Worm (Caenorhabditis elegans) whole organism, young adult: Measurements from ENCODE around the gene sdz-8.
A peak's percentile ranks its signal among the peaks of the same experiment; 100 is the strongest.

ENCODE experiments used
- B0261.1 ChIP-seq: sonication (generic microtip); optimal IDR thresholded peaks from 2 replicates; lab custom pipeline; 2016; ENCODE audit warnings: mild to moderate bottlenecking, missing genetic modification characterization, moderate library complexity, missing compliant biosample characterization
- B0336.3 ChIP-seq: fragments of 200-800 bp; sonication (Bioruptor generic); IDR thresholded peaks from 2 replicates; pipeline ENCODE4 v1.3.6; 2022; ENCODE audit warnings: missing genetic modification characterization, missing compliant biosample characterization
- C06A6.2 ChIP-seq: fragments of 200-800 bp; sonication (Bioruptor generic); conservative IDR thresholded peaks from 2 replicates; pipeline ENCODE4 v1.3.6; 2022; ENCODE audit warnings: missing genetic modification characterization, missing compliant biosample characterization
- F23B12.7 ChIP-seq: sonication (generic microtip); optimal IDR thresholded peaks from 2 replicates; lab custom pipeline; 2017; ENCODE audit warnings: missing genetic modification characterization, mild to moderate bottlenecking, missing compliant biosample characterization, antibody characterized with exemption, moderate library complexity; ENCODE audit not compliant: insufficient read depth
- F33H1.4 ChIP-seq: fragments of 200-800 bp; sonication (Bioruptor generic); IDR thresholded peaks from 2 replicates; pipeline ENCODE4 v1.3.6; 2022; ENCODE audit warnings: missing genetic modification reagents, missing genetic modification characterization, missing compliant biosample characterization
- F37B4.10 ChIP-seq: fragments of 200-800 bp; sonication (Bioruptor generic); IDR thresholded peaks from 2 replicates; pipeline ENCODE4 v1.3.6; 2022; ENCODE audit warnings: missing genetic modification characterization, missing compliant biosample characterization
- F55B11.4 ChIP-seq: sonication (generic microtip); optimal IDR thresholded peaks from 2 replicates; lab custom pipeline; 2016; ENCODE audit warnings: missing compliant biosample characterization, missing genetic modification characterization, borderline replicate concordance; ENCODE audit not compliant: insufficient read depth
- F57A8.1 ChIP-seq: fragments of 200-800 bp; sonication (Bioruptor generic); optimal IDR thresholded peaks from 2 replicates; lab custom pipeline; 2018; ENCODE audit warnings: mild to moderate bottlenecking, missing genetic modification characterization, moderate library complexity, missing compliant biosample characterization
- F57C9.4 ChIP-seq: sonication (generic microtip); optimal IDR thresholded peaks from 2 replicates; lab custom pipeline; 2017; ENCODE audit warnings: mild to moderate bottlenecking, missing genetic modification characterization, missing compliant biosample characterization
- K12H6.12 ChIP-seq: fragments of 200-800 bp; sonication (Bioruptor generic); optimal IDR thresholded peaks from 2 replicates; lab custom pipeline; 2018; ENCODE audit warnings: mild to moderate bottlenecking, missing genetic modification characterization, missing compliant biosample characterization
- T26A5.8 ChIP-seq: sonication (generic microtip); optimal IDR thresholded peaks from 2 replicates; lab custom pipeline; 2016; ENCODE audit warnings: missing genetic modification characterization, missing compliant biosample characterization
- Y67H2A.10 ChIP-seq: fragments of 200-800 bp; sonication (Bioruptor generic); conservative IDR thresholded peaks from 2 replicates; pipeline ENCODE4 v1.3.6; 2022; ENCODE audit warnings: missing genetic modification reagents, missing genetic modification characterization, missing compliant biosample characterization
- Y95B8A.8 ChIP-seq: fragments of 200-800 bp; sonication (Bioruptor generic); IDR thresholded peaks from 2 replicates; pipeline ENCODE4 v1.3.6; 2022; ENCODE audit warnings: missing genetic modification reagents, missing genetic modification characterization, missing compliant biosample characterization
- ZK185.1 ChIP-seq: sonication (generic microtip); optimal IDR thresholded peaks from 2 replicates; lab custom pipeline; 2016; ENCODE audit warnings: mild to moderate bottlenecking, missing genetic modification characterization, missing compliant biosample characterization; ENCODE audit not compliant: poor library complexity, severe bottlenecking
- akir-1 ChIP-seq: fragments of 200-800 bp; sonication (Bioruptor generic); optimal IDR thresholded peaks from 2 replicates; lab custom pipeline; 2018; ENCODE audit warnings: mild to moderate bottlenecking, missing genetic modification characterization, moderate library complexity, missing compliant biosample characterization
- aptf-3 ChIP-seq: fragments of 200-800 bp; sonication (Bioruptor generic); IDR thresholded peaks from 2 replicates; pipeline ENCODE4 v1.3.6; 2022; ENCODE audit warnings: missing genetic modification characterization, missing compliant biosample characterization
- attf-5 ChIP-seq: fragments of 200-800 bp; sonication (Bioruptor generic); optimal IDR thresholded peaks from 2 replicates; lab custom pipeline; 2018; ENCODE audit warnings: mild to moderate bottlenecking, missing genetic modification characterization, missing compliant biosample characterization
- ccch-3 ChIP-seq: fragments of 200-800 bp; sonication (Bioruptor generic); optimal IDR thresholded peaks from 2 replicates; lab custom pipeline; 2018; ENCODE audit warnings: mild to moderate bottlenecking, missing genetic modification characterization, missing compliant biosample characterization
- cebp-1 ChIP-seq, 2 experiments: fragments of 200-800 bp in 1 of 2; sonication (Bioruptor generic) in 1 of 2; sonication (generic microtip) in 1 of 2; IDR thresholded peaks in 1 of 2; optimal IDR thresholded peaks in 1 of 2; 2 replicates each; pipeline versions ENCODE4 v1.3.6 to Lab custom; 2017 to 2022; ENCODE audit warnings: missing compliant biosample characterization in 2 of 2, missing genetic modification characterization in 2 of 2, mild to moderate bottlenecking in 1 of 2, missing genetic modification reagents in 1 of 2, moderate library complexity in 1 of 2
- ceh-27 ChIP-seq: fragments of 200-800 bp; sonication (Bioruptor generic); optimal IDR thresholded peaks from 2 replicates; lab custom pipeline; 2018; ENCODE audit warnings: mild to moderate bottlenecking, missing genetic modification characterization, moderate library complexity, missing compliant biosample characterization
- ceh-40 ChIP-seq: fragments of 200-800 bp; sonication (Bioruptor generic); IDR thresholded peaks from 2 replicates; pipeline ENCODE4 v1.3.6; 2022; ENCODE audit warnings: missing genetic modification characterization, missing compliant biosample characterization
- chd-7 ChIP-seq: sonication (generic microtip); optimal IDR thresholded peaks from 2 replicates; lab custom pipeline; 2016; ENCODE audit warnings: mild to moderate bottlenecking, missing genetic modification characterization, moderate library complexity, missing compliant biosample characterization
- dox-1 ChIP-seq: fragments of 200-800 bp; sonication (Bioruptor generic); IDR thresholded peaks from 2 replicates; pipeline ENCODE4 v1.3.6; 2022; ENCODE audit warnings: missing genetic modification reagents, missing genetic modification characterization, missing compliant biosample characterization
- egl-18 ChIP-seq: fragments of 200-800 bp; sonication (Bioruptor generic); IDR thresholded peaks from 2 replicates; pipeline ENCODE4 v1.3.6; 2022; ENCODE audit warnings: missing genetic modification reagents, missing genetic modification characterization, missing compliant biosample characterization
- ekl-4 ChIP-seq: fragments of 200-800 bp; sonication (Bioruptor generic); IDR thresholded peaks from 2 replicates; pipeline ENCODE4 v1.3.6; 2022; ENCODE audit warnings: missing genetic modification reagents, missing genetic modification characterization, missing compliant biosample characterization
- ets-4 ChIP-seq: fragments of 200-800 bp; sonication (Bioruptor generic); optimal IDR thresholded peaks from 2 replicates; lab custom pipeline; 2018; ENCODE audit warnings: mild to moderate bottlenecking, missing genetic modification characterization, missing compliant biosample characterization
- fkh-3 ChIP-seq: sonication (generic microtip); optimal IDR thresholded peaks from 2 replicates; lab custom pipeline; 2016; ENCODE audit warnings: mild to moderate bottlenecking, missing genetic modification characterization, missing compliant biosample characterization
- gei-17 ChIP-seq: fragments of 200-800 bp; sonication (Bioruptor generic); optimal IDR thresholded peaks from 2 replicates; lab custom pipeline; 2018; ENCODE audit warnings: mild to moderate bottlenecking, missing genetic modification characterization, missing compliant biosample characterization
- him-1 ChIP-seq: sonication (generic microtip); optimal IDR thresholded peaks from 2 replicates; lab custom pipeline; 2016; ENCODE audit warnings: missing genotype, missing genetic modification reagents, missing genetic modification characterization, missing compliant biosample characterization
- hmg-1.2 ChIP-seq: fragments of 200-800 bp; sonication (Bioruptor generic); IDR thresholded peaks from 2 replicates; pipeline ENCODE4 v1.3.6; 2022; ENCODE audit warnings: missing genetic modification reagents, missing genetic modification characterization, missing compliant biosample characterization
- hmg-20 ChIP-seq: fragments of 200-800 bp; sonication (Bioruptor generic); IDR thresholded peaks from 2 replicates; pipeline ENCODE4 v1.3.6; 2022; ENCODE audit warnings: missing genetic modification reagents, missing genetic modification characterization, missing compliant biosample characterization
- lin-26 ChIP-seq: fragments of 200-800 bp; sonication (Bioruptor generic); IDR thresholded peaks from 2 replicates; pipeline ENCODE4 v1.3.6; 2022; ENCODE audit warnings: missing genetic modification reagents, missing genetic modification characterization, missing compliant biosample characterization
- lin-35 ChIP-seq, 3 experiments: fragments of 150-350 bp in 2 of 3; sonication (generic microtip) in 1 of 3; optimal IDR thresholded peaks; 2 replicates each; lab custom pipeline; 2014 to 2018; ENCODE audit warnings: missing biosample characterization in 3 of 3, missing genetic modification characterization in 3 of 3, missing genetic modification reagents in 3 of 3
- lin-54 ChIP-seq: fragments of 200-800 bp; sonication (Bioruptor generic); optimal IDR thresholded peaks from 2 replicates; lab custom pipeline; 2018; ENCODE audit warnings: mild to moderate bottlenecking, missing genetic modification characterization, missing compliant biosample characterization
- madf-6 ChIP-seq: fragments of 200-800 bp; sonication (Bioruptor generic); IDR thresholded peaks from 2 replicates; pipeline ENCODE4 v1.3.6; 2022; ENCODE audit warnings: missing genetic modification reagents, missing genetic modification characterization, missing compliant biosample characterization
- madf-8 ChIP-seq: fragments of 200-800 bp; sonication (Bioruptor generic); conservative IDR thresholded peaks from 2 replicates; pipeline ENCODE4 v1.3.6; 2022; ENCODE audit warnings: missing genetic modification reagents, missing genetic modification characterization, missing compliant biosample characterization
- mel-28 ChIP-seq: sonication (generic microtip); optimal IDR thresholded peaks from 2 replicates; lab custom pipeline; 2016; ENCODE audit warnings: borderline replicate concordance, mild to moderate bottlenecking, missing genetic modification characterization, missing compliant biosample characterization
- nhr-179 ChIP-seq: sonication (generic microtip); optimal IDR thresholded peaks from 2 replicates; lab custom pipeline; 2016; ENCODE audit warnings: mild to moderate bottlenecking, missing genetic modification characterization, missing compliant biosample characterization
- nhr-80 ChIP-seq: sonication (generic microtip); optimal IDR thresholded peaks from 2 replicates; lab custom pipeline; 2016; ENCODE audit warnings: missing genetic modification characterization, missing compliant biosample characterization
- pha-4 ChIP-seq: fragments of 150-350 bp; sonication (generic microtip); optimal IDR thresholded peaks from 2 replicates; lab custom pipeline; 2014; ENCODE audit warnings: missing biosample characterization, missing genetic modification reagents, missing genetic modification characterization
- rcor-1 ChIP-seq: fragments of 200-800 bp; sonication (Bioruptor generic); IDR thresholded peaks from 2 replicates; pipeline ENCODE4 v1.3.6; 2022; ENCODE audit warnings: missing genetic modification reagents, missing genetic modification characterization, missing compliant biosample characterization
- repo-1 ChIP-seq: sonication (generic microtip); optimal IDR thresholded peaks from 2 replicates; lab custom pipeline; 2017; ENCODE audit warnings: mild to moderate bottlenecking, missing genetic modification characterization, missing compliant biosample characterization
- tbp1 ChIP-seq: fragments of 200-800 bp; sonication (Bioruptor generic); optimal IDR thresholded peaks from 2 replicates; lab custom pipeline; 2018; ENCODE audit warnings: mild to moderate bottlenecking, missing genetic modification characterization, missing compliant biosample characterization
- tbx-9 ChIP-seq: sonication (generic microtip); optimal IDR thresholded peaks from 2 replicates; lab custom pipeline; 2016; ENCODE audit warnings: borderline replicate concordance, missing genetic modification characterization, inconsistent platforms, missing compliant biosample characterization
- tlf-1 ChIP-seq: fragments of 200-800 bp; sonication (Bioruptor generic); optimal IDR thresholded peaks from 2 replicates; lab custom pipeline; 2018; ENCODE audit warnings: mild to moderate bottlenecking, missing genetic modification characterization, missing compliant biosample characterization
- ztf-18 ChIP-seq: sonication (generic microtip); optimal IDR thresholded peaks from 2 replicates; lab custom pipeline; 2016; ENCODE audit warnings: missing genotype, mild to moderate bottlenecking, missing genetic modification characterization, missing compliant biosample characterization
- ztf-22 ChIP-seq: fragments of 200-800 bp; sonication (Bioruptor generic); optimal IDR thresholded peaks from 2 replicates; lab custom pipeline; 2018; ENCODE audit warnings: mild to moderate bottlenecking, missing genetic modification characterization, moderate library complexity, missing compliant biosample characterization
- ztf-28 ChIP-seq: fragments of 200-800 bp; sonication (Bioruptor generic); IDR thresholded peaks from 2 replicates; pipeline ENCODE4 v1.3.6; 2022; ENCODE audit warnings: missing genetic modification reagents, missing genetic modification characterization, missing compliant biosample characterization

Gene sdz-8

DNA sequence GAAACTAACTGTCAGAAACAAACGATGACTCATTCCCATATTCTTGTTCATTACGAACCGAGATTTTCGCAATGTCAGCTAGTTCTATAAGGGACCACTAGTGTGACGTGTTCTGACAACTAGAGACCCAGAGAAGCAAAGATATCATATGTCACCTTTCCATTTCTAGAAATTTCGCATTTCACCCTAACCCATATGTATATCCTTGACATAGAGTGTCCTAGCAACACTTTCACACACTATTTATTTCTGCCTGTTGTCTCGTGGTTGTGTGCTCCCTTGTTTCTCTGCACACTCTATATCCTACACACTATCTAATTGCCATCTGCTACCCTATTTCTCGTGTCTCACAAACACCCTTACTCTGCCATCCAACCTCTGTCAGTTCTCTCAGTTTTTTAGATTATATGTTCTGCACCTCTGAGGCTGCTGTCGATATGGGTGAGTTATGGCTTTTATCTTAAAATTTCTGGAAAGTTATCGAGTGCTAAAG, 33.0 kb upstream of the sdz-8 start, which contains the start of the genes F38B7.17 and F38B7.3:
Gene F38B7.17 (minus strand): TSS at position 51 of the 493 bp plus-strand sequence.
Gene F38B7.3 (plus strand): TSS at position 194 of the 493 bp plus-strand sequence.
- TF ChIP-seq tbx-9 (tag; lab: Kevin White, UChicago) (no peak), ztf-22 (GFP tag; lab: Kevin White, UChicago) (no peak), Y95B8A.8 (GFP tag; lab: Robert Waterston, UW) (no peak), ekl-4 (GFP tag; lab: Robert Waterston, UW) (no peak), ZK185.1 (tag; lab: Kevin White, UChicago) (no peak), lin-54 (GFP tag; lab: Kevin White, UChicago) (peak; percentile 15), tlf-1 (no peak), fkh-3 (no peak), T26A5.8 (tag; lab: Kevin White, UChicago) (no peak), rcor-1 (GFP tag; lab: Robert Waterston, UW) (no peak), mel-28 (tag; lab: Kevin White, UChicago) (no peak), madf-8 (no peak), pha-4 (tag; lab: Kevin White, UChicago) (no peak), F57C9.4 (tag; lab: Kevin White, UChicago) (no peak), ceh-40 (GFP tag; lab: Robert Waterston, UW) (no peak), nhr-179 (tag; lab: Kevin White, UChicago) (no peak), cebp-1 (GFP tag; IDR thresholded peaks at IDR 0.05; lab: Robert Waterston, UW) (no peak), cebp-1 (tag; optimal IDR thresholded peaks at IDR 0.05; lab: Kevin White, UChicago) (peak; percentile 64), B0261.1 (tag; lab: Kevin White, UChicago) (no peak), him-1 (tag; lab: Kevin White, UChicago) (no peak), K12H6.12 (tag; lab: Kevin White, UChicago) (peak; percentile 28), C06A6.2 (no peak), F23B12.7 (tag; lab: Kevin White, UChicago) (no peak), dox-1 (0 out of 2 replicates have a peak, but pooled peaks have one; percentile 19), hmg-1.2 (GFP tag; lab: Robert Waterston, UW) (peak; percentile 90), B0336.3 (GFP tag; lab: Robert Waterston, UW) (no peak), lin-26 (no peak), lin-35 (GFP tag; optimal IDR thresholded peaks at IDR 0.05; lab: Kevin White, UChicago) (peak in 1 of 3 experiments; percentile 32), ceh-27 (peak; percentile 15), akir-1 (GFP tag; lab: Kevin White, UChicago) (no peak), tbp1 (GFP tag; lab: Kevin White, UChicago) (peak; percentile 18), nhr-80 (tag; lab: Kevin White, UChicago) (peak; percentile 56), attf-5 (peak; percentile 60), repo-1 (no peak), hmg-20 (no peak), F55B11.4 (no peak), gei-17 (GFP tag; lab: Kevin White, UChicago) (no peak), egl-18 (GFP tag; lab: Robert Waterston, UW) (no peak), F37B4.10 (GFP tag; lab: Robert Waterston, UW) (no peak), madf-6 (GFP tag; lab: Robert Waterston, UW) (no peak), ets-4 (GFP tag; lab: Kevin White, UChicago) (no peak), ccch-3 (GFP tag; lab: Kevin White, UChicago) (no peak), F33H1.4 (GFP tag; lab: Robert Waterston, UW) (no peak), Y67H2A.10 (GFP tag; lab: Robert Waterston, UW) (no peak), F57A8.1 (GFP tag; lab: Kevin White, UChicago) (no peak), chd-7 (tag; lab: Kevin White, UChicago) (no peak), ztf-18 (tag; lab: Kevin White, UChicago) (peak; percentile 29), ztf-28 (GFP tag; lab: Robert Waterston, UW) (no peak), aptf-3 (no peak)
